Worm (Caenorhabditis elegans): ENCODE results near the gene F54C9.11.

F54C9.11 gene

ce11 chrII:8569038-8569977 is 15.6 kb downstream of the F54C9.11 start, which contains the start of the genes col-38 and rpl-5 (continued):
- TF ChIP-seq dpl-1 (GFP tag; optimal IDR thresholded peaks at IDR 0.05), result peak; percentile 87
- no peak for TF ChIP-seq mes-4 (tag; optimal IDR thresholded peaks at IDR 0.05)
- TF ChIP-seq egrh-3 (GFP tag; IDR thresholded peaks at IDR 0.05), result no peak
- no peak for TF ChIP-seq ztf-25 (GFP tag; IDR thresholded peaks at IDR 0.05)
- no peak for TF ChIP-seq tbx-9 (tag; optimal IDR thresholded peaks at IDR 0.05; ENCODE audit: borderline replicate concordance)
- no peak for TF ChIP-seq egl-18 (GFP tag; IDR thresholded peaks at IDR 0.05)
- TF ChIP-seq die-1 (tag; optimal IDR thresholded peaks at IDR 0.05), result no peak
- peak; percentile 72 for TF ChIP-seq ceh-91 (GFP tag; IDR thresholded peaks at IDR 0.05)
- TF ChIP-seq nhr-90 (tag; optimal IDR thresholded peaks at IDR 0.05), result peak; percentile 31
- no peak for TF ChIP-seq ztf-3 (GFP tag; optimal IDR thresholded peaks at IDR 0.05)
- no peak for TF ChIP-seq Y79H2A.3 (GFP tag; conservative IDR thresholded peaks at IDR 0.05)
- TF ChIP-seq nhr-179 (tag; optimal IDR thresholded peaks at IDR 0.05), result no peak
- TF ChIP-seq ztf-6 (GFP tag; IDR thresholded peaks at IDR 0.05), result no peak
- TF ChIP-seq pha-4 (tag; optimal IDR thresholded peaks at IDR 0.05), result peak; percentile 57
- no peak for TF ChIP-seq rec-8 (tag; optimal IDR thresholded peaks at IDR 0.05)
- no peak for TF ChIP-seq lir-1 (GFP tag; conservative IDR thresholded peaks at IDR 0.05)
- no peak for TF ChIP-seq sea-2 (GFP tag; IDR thresholded peaks at IDR 0.05)
- TF ChIP-seq unc-130 (GFP tag; optimal IDR thresholded peaks at IDR 0.05), result peak; percentile 16
- TF ChIP-seq F22D6.2 (tag; optimal IDR thresholded peaks at IDR 0.05), result no peak
- peak; percentile 94 for TF ChIP-seq attf-5 (GFP tag; optimal IDR thresholded peaks at IDR 0.05)
- TF ChIP-seq hlh-12 (tag; optimal IDR thresholded peaks at IDR 0.05), result no peak
- no peak for TF ChIP-seq F39B2.1 (GFP tag; IDR thresholded peaks at IDR 0.05)
- no peak for TF ChIP-seq nhr-120 (GFP tag; IDR thresholded peaks at IDR 0.05)
- peak; percentile 43 for TF ChIP-seq ztf-18 (tag; optimal IDR thresholded peaks at IDR 0.05)
- TF ChIP-seq fkh-3 (tag; optimal IDR thresholded peaks at IDR 0.05), result no peak
- TF ChIP-seq lin-26 (GFP tag; IDR thresholded peaks at IDR 0.05), result no peak
- no peak for TF ChIP-seq Y53G8AR.9 (GFP tag; conservative IDR thresholded peaks at IDR 0.05)
- peak; percentile 48; the same call in 1 of the 2 replicates for TF ChIP-seq ceh-100 (GFP tag; IDR thresholded peaks at IDR 0.05)
- no peak for TF ChIP-seq aptf-2 (GFP tag; conservative IDR thresholded peaks at IDR 0.05)
- TF ChIP-seq ZK185.1 (tag; optimal IDR thresholded peaks at IDR 0.05; ENCODE audit: poor library complexity, severe bottlenecking), result peak; percentile 58
- no peak for TF ChIP-seq egl-44 (GFP tag; IDR thresholded peaks at IDR 0.05)
- TF ChIP-seq madf-6 (GFP tag; IDR thresholded peaks at IDR 0.05), result peak; percentile 80
- TF ChIP-seq akir-1 (GFP tag; optimal IDR thresholded peaks at IDR 0.05), result no peak
- TF ChIP-seq Y53F4B.3 (GFP tag; IDR thresholded peaks at IDR 0.05), result no peak
- TF ChIP-seq sptf-2 (GFP tag; optimal IDR thresholded peaks at IDR 0.05), result no peak
- no peak for TF ChIP-seq Y56A3A.18 (GFP tag; IDR thresholded peaks at IDR 0.05)
- TF ChIP-seq Y95B8A.8 (GFP tag; IDR thresholded peaks at IDR 0.05), result 0 out of 2 replicates have a peak, but pooled peaks have one; percentile 64
- peak; percentile 25 for TF ChIP-seq him-1 (tag; optimal IDR thresholded peaks at IDR 0.05)
- TF ChIP-seq pbrm-1 (GFP tag; IDR thresholded peaks at IDR 0.05), result peak; percentile 83
- TF ChIP-seq C17E4.6 (GFP tag; IDR thresholded peaks at IDR 0.05), result no peak
- peak; percentile 96 for TF ChIP-seq F23B12.7 (tag; optimal IDR thresholded peaks at IDR 0.05; ENCODE audit: insufficient read depth)
- TF ChIP-seq xnd-1 (tag; optimal IDR thresholded peaks at IDR 0.05), result peak; percentile 43
- no peak for TF ChIP-seq bed-2 (GFP tag; IDR thresholded peaks at IDR 0.05)
- no peak for TF ChIP-seq mel-28 (tag; optimal IDR thresholded peaks at IDR 0.05; ENCODE audit: borderline replicate concordance)
- no peak for TF ChIP-seq rpc-1 (optimal IDR thresholded peaks at IDR 0.05)
- no peak for TF ChIP-seq rpc-1 (tag; optimal IDR thresholded peaks at IDR 0.05)
- TF ChIP-seq madf-8 (GFP tag; conservative IDR thresholded peaks at IDR 0.05), result peak; percentile 65
- TF ChIP-seq nhr-80 (tag; optimal IDR thresholded peaks at IDR 0.05), result peak; percentile 52

Data from whole organism, young adult.